Worm (Caenorhabditis elegans): ENCODE measurements around the gene K03B8.6.
A peak's percentile ranks its signal among the peaks of the same experiment; 100 is the strongest.

K03B8.6 gene

ce11 chrV:11439202-11439601, 31.8 kb downstream of the K03B8.6 start:
- no peak for TF ChIP-seq nhr-19 (GFP tag; conservative IDR thresholded peaks at IDR 0.05)
- no peak for TF ChIP-seq sptf-1 (tag; optimal IDR thresholded peaks at IDR 0.05)
- no peak for TF ChIP-seq lsy-2 (tag; optimal IDR thresholded peaks at IDR 0.05)
- no peak for TF ChIP-seq ceh-90 (tag; optimal IDR thresholded peaks at IDR 0.05)
- TF ChIP-seq fkh-8 (tag; optimal IDR thresholded peaks at IDR 0.05): no peak
- no peak for TF ChIP-seq lin-35 (GFP tag; optimal IDR thresholded peaks at IDR 0.05)
- no peak for TF ChIP-seq alr-1 (tag; optimal IDR thresholded peaks at IDR 0.05; ENCODE audit: borderline replicate concordance)
- TF ChIP-seq ceh-88 (GFP tag; IDR thresholded peaks at IDR 0.05): no peak
- TF ChIP-seq mab-9 (GFP tag; IDR thresholded peaks at IDR 0.05): no peak
- no peak for TF ChIP-seq nhr-20 (tag; optimal IDR thresholded peaks at IDR 0.05)
- TF ChIP-seq elt-2 (tag; optimal IDR thresholded peaks at IDR 0.05): no peak
- TF ChIP-seq nhr-11 (tag; optimal IDR thresholded peaks at IDR 0.05): no peak
- no peak for TF ChIP-seq C34B4.2 (tag; optimal IDR thresholded peaks at IDR 0.05)

DNA sequence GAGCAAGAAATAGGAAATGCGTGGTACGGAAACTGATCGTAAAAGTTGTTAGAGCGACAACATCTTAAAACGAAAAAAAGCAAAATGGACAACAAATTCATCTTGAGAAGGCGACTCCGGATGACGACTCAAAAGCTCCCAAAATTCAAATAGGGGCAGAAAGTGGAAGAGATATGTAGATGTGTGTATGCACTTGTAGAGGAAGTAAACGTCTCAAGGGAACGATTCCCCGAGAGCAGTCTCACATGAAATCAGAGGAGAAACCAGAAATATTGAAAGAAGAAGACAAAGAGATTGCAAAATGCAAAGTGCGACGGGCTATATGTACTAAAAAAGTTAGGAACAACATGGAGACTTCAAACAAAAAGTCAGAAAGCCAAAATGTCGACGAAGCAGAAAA, 36.1 kb downstream of the K03B8.6 start, which contains the start of gene F57B7.2:
F57B7.2 (minus strand) TSS at position 101 of the 400 bp plus-strand sequence.
- no peak for TF ChIP-seq elt-2 (tag; optimal IDR thresholded peaks at IDR 0.05)
- peak; percentile 38 for TF ChIP-seq lin-14 (GFP tag; optimal IDR thresholded peaks at IDR 0.05)

ce11 chrV:11445375-11445774, 38.0 kb downstream of the K03B8.6 start:
- TF ChIP-seq aha-1 (tag; optimal IDR thresholded peaks at IDR 0.05): no peak
- peak; percentile 7 for TF ChIP-seq unc-86 (tag; optimal IDR thresholded peaks at IDR 0.05)
- TF ChIP-seq egl-27 (tag; optimal IDR thresholded peaks at IDR 0.05): no peak
- TF ChIP-seq tbx-2 (tag; optimal IDR thresholded peaks at IDR 0.05): peak; percentile 16
- TF ChIP-seq nhr-71 (tag; optimal IDR thresholded peaks at IDR 0.05): peak; percentile 26
- no peak for TF ChIP-seq lin-15B (tag; optimal IDR thresholded peaks at IDR 0.05)
- TF ChIP-seq nhr-90 (tag; optimal IDR thresholded peaks at IDR 0.05; ENCODE audit: poor library complexity): no peak
- TF ChIP-seq zag-1 (tag; optimal IDR thresholded peaks at IDR 0.05): no peak
- TF ChIP-seq blmp-1 (tag; optimal IDR thresholded peaks at IDR 0.05): no peak
- no peak for TF ChIP-seq nhr-76 (tag; optimal IDR thresholded peaks at IDR 0.05)
- no peak for TF ChIP-seq jun-1 (tag; optimal IDR thresholded peaks at IDR 0.05)
- no peak for TF ChIP-seq dpl-1 (GFP tag; optimal IDR thresholded peaks at IDR 0.05)
- TF ChIP-seq mep-1 (tag; optimal IDR thresholded peaks at IDR 0.05): no peak
- peak; percentile 0 for TF ChIP-seq nhr-47 (tag; optimal IDR thresholded peaks at IDR 0.05)
- TF ChIP-seq nhr-84 (tag; optimal IDR thresholded peaks at IDR 0.05): no peak
- TF ChIP-seq lin-14 (GFP tag; optimal IDR thresholded peaks at IDR 0.05): peak; percentile 80
- TF ChIP-seq lin-35 (GFP tag; optimal IDR thresholded peaks at IDR 0.05): peak in 1 of 2 experiments; percentile 6
- TF ChIP-seq fkh-4 (tag; optimal IDR thresholded peaks at IDR 0.05; ENCODE audit: borderline replicate concordance): no peak
- no peak for TF ChIP-seq efl-1 (optimal IDR thresholded peaks at IDR 0.05)
- no peak for TF ChIP-seq efl-1 (GFP tag; optimal IDR thresholded peaks at IDR 0.05 in 1 of 2)

DNA sequence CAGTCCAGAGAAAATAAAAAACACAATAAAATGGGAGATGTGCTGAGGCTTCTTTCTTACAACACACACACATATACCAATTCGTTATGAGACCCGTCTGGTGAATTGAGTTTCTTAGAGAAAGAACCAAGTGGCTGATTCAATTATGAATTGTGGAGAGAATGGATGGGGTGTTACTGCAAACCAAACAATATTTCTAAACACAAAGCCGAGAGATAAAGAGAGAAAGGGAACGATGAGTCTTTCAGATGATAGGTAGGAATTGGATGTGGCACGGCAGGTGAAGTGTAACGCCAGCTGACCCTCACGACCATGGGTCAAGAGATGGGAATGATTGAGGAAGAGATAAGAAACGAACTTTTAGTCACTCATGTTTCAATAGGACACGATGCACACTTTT, 38.9 kb downstream of the K03B8.6 start, which contains the start of gene mig-17:
mig-17 (plus strand) TSS at position 389 of the 400 bp plus-strand sequence.
- no peak for TF ChIP-seq lin-15B (tag; optimal IDR thresholded peaks at IDR 0.05)
- no peak for TF ChIP-seq nhr-47 (tag; optimal IDR thresholded peaks at IDR 0.05)
- TF ChIP-seq snpc-4 (tag; optimal IDR thresholded peaks at IDR 0.05): no peak
- no peak for TF ChIP-seq ceh-88 (GFP tag; IDR thresholded peaks at IDR 0.05)
- no peak for TF ChIP-seq ztf-4 (tag; optimal IDR thresholded peaks at IDR 0.05)
- TF ChIP-seq mep-1 (tag; optimal IDR thresholded peaks at IDR 0.05): no peak
- peak; percentile 72 for TF ChIP-seq pag-3 (tag; optimal IDR thresholded peaks at IDR 0.05; ENCODE audit: borderline replicate concordance, insufficient read depth)
- peak; percentile 42 for TF ChIP-seq dsc-1 (tag; optimal IDR thresholded peaks at IDR 0.05)
- TF ChIP-seq zip-4 (GFP tag; optimal IDR thresholded peaks at IDR 0.05): no peak
- no peak for TF ChIP-seq lin-39 (tag; optimal IDR thresholded peaks at IDR 0.05)
- TF ChIP-seq ets-5 (GFP tag; IDR thresholded peaks at IDR 0.05): no peak
- no peak for TF ChIP-seq C34B4.2 (tag; optimal IDR thresholded peaks at IDR 0.05)
- peak; percentile 60 for TF ChIP-seq lin-14 (GFP tag; optimal IDR thresholded peaks at IDR 0.05)
- no peak for TF ChIP-seq tlp-1 (tag; optimal IDR thresholded peaks at IDR 0.05)
- no peak for TF ChIP-seq pqm-1 (tag; optimal IDR thresholded peaks at IDR 0.05)
- TF ChIP-seq egl-13 (tag; optimal IDR thresholded peaks at IDR 0.05): no peak

Measured in whole organism, L1 larva.